Fruit fly (Drosophila melanogaster): ENCODE data around the gene Edem1.
A peak's percentile ranks its signal among the peaks of the same experiment; 100 is the strongest.

Gene Edem1

DNA sequence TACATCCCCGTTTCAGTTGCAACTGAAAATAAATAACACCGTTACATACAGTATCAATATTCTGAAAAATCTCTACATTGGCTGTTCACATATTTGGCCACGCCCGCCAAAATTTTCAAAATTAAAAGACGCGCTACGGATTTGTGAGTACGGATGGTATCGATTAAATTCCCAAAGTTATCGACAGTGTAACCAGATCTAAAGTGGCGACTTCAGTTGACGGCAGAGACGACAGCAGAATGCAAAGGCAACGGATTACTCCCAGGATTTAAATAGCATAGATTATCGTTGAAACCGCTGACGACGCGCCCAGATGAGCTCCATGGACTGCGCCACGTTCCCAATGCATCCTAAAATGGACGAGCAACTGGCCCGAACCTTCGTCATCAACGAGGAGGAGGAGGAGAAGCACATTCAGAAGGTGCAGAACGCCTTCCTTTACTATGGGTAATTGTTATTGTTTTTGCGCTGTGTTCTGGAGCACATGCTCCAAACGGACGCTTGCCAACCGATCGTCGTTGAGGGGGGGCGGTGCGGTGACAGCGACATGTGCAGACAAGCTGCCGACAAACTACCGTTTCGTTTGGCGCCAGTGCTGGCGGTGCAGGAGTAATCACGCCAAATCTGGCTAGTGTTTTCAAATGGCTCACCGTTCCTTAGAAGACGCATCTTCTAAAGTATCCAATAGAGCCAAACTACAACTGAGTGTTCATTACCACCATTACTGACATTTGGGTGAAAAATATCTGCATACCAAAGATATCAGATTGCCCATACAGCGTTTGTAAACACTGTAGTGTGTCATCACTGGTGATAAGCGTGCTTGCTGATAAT lies 19.1 kb upstream of the Edem1 start, which contains the start of gene CG11596:
CG11596 (plus strand) TSS at position 211 of the 834 bp plus-strand sequence.
- TF ChIP-seq gce (GFP tag; IDR thresholded peaks at IDR 0.05), result no peak
- TF ChIP-seq bab2 (GFP tag; optimal IDR thresholded peaks at IDR 0.05), result no peak
- no peak for TF ChIP-seq Stat92E (GFP tag; optimal IDR thresholded peaks at IDR 0.05)
- no peak for TF ChIP-seq Ada2b (GFP tag; IDR thresholded peaks at IDR 0.05)
- peak; percentile 58 for TF ChIP-seq CG9932 (GFP tag; IDR thresholded peaks at IDR 0.05)
- TF ChIP-seq ranshi (GFP tag; IDR thresholded peaks at IDR 0.05), result peak; percentile 11; the same call in 1 of the 2 replicates
- no peak for TF ChIP-seq sd (tag; optimal IDR thresholded peaks at IDR 0.05)
- TF ChIP-seq Ssrp (tag; optimal IDR thresholded peaks at IDR 0.05), result no peak
- TF ChIP-seq CG8388 (GFP tag; optimal IDR thresholded peaks at IDR 0.05), result no peak
- peak; percentile 71 for TF ChIP-seq CG9797 (GFP tag; optimal IDR thresholded peaks at IDR 0.05)
- peak; percentile 3 for TF ChIP-seq CG3065 (GFP tag; optimal IDR thresholded peaks at IDR 0.05)
- no peak for TF ChIP-seq CG7928 (GFP tag; optimal IDR thresholded peaks at IDR 0.05)
- TF ChIP-seq NC2α (GFP tag; optimal IDR thresholded peaks at IDR 0.05), result no peak
- TF ChIP-seq CG7786 (GFP tag; optimal IDR thresholded peaks at IDR 0.05), result peak; percentile 18
- no peak for TF ChIP-seq grn (GFP tag; optimal IDR thresholded peaks at IDR 0.05)
- TF ChIP-seq crc (GFP tag; optimal IDR thresholded peaks at IDR 0.05), result no peak
- TF ChIP-seq CG15269 (tag; optimal IDR thresholded peaks at IDR 0.05), result no peak
- TF ChIP-seq pzg (GFP tag; optimal IDR thresholded peaks at IDR 0.05), result peak; percentile 65
- TF ChIP-seq ken (GFP tag; IDR thresholded peaks at IDR 0.05), result no peak
- no peak for TF ChIP-seq lov (optimal IDR thresholded peaks at IDR 0.05)
- TF ChIP-seq lov (GFP tag; IDR thresholded peaks at IDR 0.05), result no peak
- no peak for TF ChIP-seq CrebB (tag; optimal IDR thresholded peaks at IDR 0.05)
- TF ChIP-seq NFAT (GFP tag; IDR thresholded peaks at IDR 0.05), result no peak
- no peak for TF ChIP-seq cg (GFP tag; optimal IDR thresholded peaks at IDR 0.05)
- no peak for TF ChIP-seq CG17829 (tag; optimal IDR thresholded peaks at IDR 0.05)
- no peak for TF ChIP-seq cas (GFP tag; IDR thresholded peaks at IDR 0.05)
- no peak for TF ChIP-seq CG34422 (GFP tag; IDR thresholded peaks at IDR 0.05)
- TF ChIP-seq CG1602 (GFP tag; optimal IDR thresholded peaks at IDR 0.05), result no peak
- no peak for TF ChIP-seq CG14965 (GFP tag; optimal IDR thresholded peaks at IDR 0.05; ENCODE audit: borderline replicate concordance)
- TF ChIP-seq jing (GFP tag; optimal IDR thresholded peaks at IDR 0.05), result no peak
- no peak for TF ChIP-seq CG6683 (GFP tag; optimal IDR thresholded peaks at IDR 0.05)
- TF ChIP-seq crol (GFP tag; IDR thresholded peaks at IDR 0.05), result peak; percentile 73
- TF ChIP-seq tio (GFP tag; optimal IDR thresholded peaks at IDR 0.05), result no peak
- TF ChIP-seq HLH3B (GFP tag; IDR thresholded peaks at IDR 0.05), result no peak
- TF ChIP-seq Pdp1 (GFP tag; optimal IDR thresholded peaks at IDR 0.05), result no peak
- no peak; the same call in 1 of the 2 replicates for TF ChIP-seq bbx (GFP tag; IDR thresholded peaks at IDR 0.05; ENCODE audit: partially characterized antibody)
- TF ChIP-seq Scr (GFP tag; IDR thresholded peaks at IDR 0.05; ENCODE audit: partially characterized antibody), result 0 out of 2 replicates have a peak, but pooled peaks have one; percentile 21
- no peak for TF ChIP-seq sim (GFP tag; IDR thresholded peaks at IDR 0.05)
- TF ChIP-seq CG6175 (GFP tag; IDR thresholded peaks at IDR 0.05), result no peak
- no peak for TF ChIP-seq ERR (GFP tag; optimal IDR thresholded peaks at IDR 0.05)
- no peak for TF ChIP-seq CG11398 (GFP tag; optimal IDR thresholded peaks at IDR 0.05)
- TF ChIP-seq CG10543 (GFP tag; optimal IDR thresholded peaks at IDR 0.05), result peak; percentile 39
- TF ChIP-seq bcd (GFP tag; optimal IDR thresholded peaks at IDR 0.05), result no peak
- no peak for TF ChIP-seq CG42726 (GFP tag; IDR thresholded peaks at IDR 0.05; ENCODE audit: partially characterized antibody)
- no peak for TF ChIP-seq CG1792 (GFP tag; optimal IDR thresholded peaks at IDR 0.05)
- TF ChIP-seq Myb (GFP tag; optimal IDR thresholded peaks at IDR 0.05), result peak; percentile 55
- TF ChIP-seq Med (GFP tag), result peak; percentile 72
- TF ChIP-seq lab (GFP tag; optimal IDR thresholded peaks at IDR 0.05), result peak; percentile 26
- no peak for TF ChIP-seq dmrt99B (tag; optimal IDR thresholded peaks at IDR 0.05)
